Comparison of ENCODE assay signal across 3 worm cellular contexts in genomic region chrIII:7792970-7793369, ce11.
TF ChIP-seq lines count a peak whose summit lies in the region.

No protein-coding gene starts in this region.

TF ChIP-seq in whole organism, L1 larva, 84 proteins besides CTCF, POLR2A, EP300 and RAD21:
- peak; percentile 11 for TF ChIP-seq nhr-85 (tag; lab: Kevin White, UChicago)
- TF ChIP-seq efl-3 (GFP tag; optimal IDR thresholded peaks at IDR 0.05; lab: Kevin White, UChicago): no peak
- no peak for TF ChIP-seq fkh-4 (tag; optimal IDR thresholded peaks at IDR 0.05; lab: Kevin White, UChicago; ENCODE audit: borderline replicate concordance)
- TF ChIP-seq C34B4.2 (tag; optimal IDR thresholded peaks at IDR 0.05; lab: Kevin White, UChicago): no peak
- no peak for TF ChIP-seq pax-3 (tag; optimal IDR thresholded peaks at IDR 0.05; lab: Kevin White, UChicago)
- TF ChIP-seq unc-30 (tag; optimal IDR thresholded peaks at IDR 0.05; lab: Kevin White, UChicago): no peak
- no peak for TF ChIP-seq ces-1 (GFP tag; optimal IDR thresholded peaks at IDR 0.05; lab: Kevin White, UChicago)
- no peak for TF ChIP-seq ceh-8 (GFP tag; optimal IDR thresholded peaks at IDR 0.05; lab: Kevin White, UChicago)
- TF ChIP-seq efl-1 (optimal IDR thresholded peaks at IDR 0.05; lab: Kevin White, UChicago): no peak
- no peak for TF ChIP-seq efl-1 (GFP tag; optimal IDR thresholded peaks at IDR 0.05 in 1 of 2; lab: Kevin White, UChicago)
- no peak for TF ChIP-seq zip-4 (GFP tag; optimal IDR thresholded peaks at IDR 0.05; lab: Kevin White, UChicago)
- peak in 1 of 2 experiments; percentile 27 for TF ChIP-seq lsy-2 (tag; optimal IDR thresholded peaks at IDR 0.05; lab: Kevin White, UChicago)
- TF ChIP-seq nhr-19 (GFP tag; conservative IDR thresholded peaks at IDR 0.05; lab: Robert Waterston, UW): no peak
- TF ChIP-seq blmp-1 (tag; optimal IDR thresholded peaks at IDR 0.05; lab: Kevin White, UChicago): peak; percentile 29
- no peak for TF ChIP-seq fkh-10 (GFP tag; optimal IDR thresholded peaks at IDR 0.05; lab: Kevin White, UChicago)
- TF ChIP-seq swsn-7 (tag; optimal IDR thresholded peaks at IDR 0.05; lab: Kevin White, UChicago): no peak
- no peak for TF ChIP-seq hlh-17 (GFP tag; optimal IDR thresholded peaks at IDR 0.05; lab: Kevin White, UChicago; ENCODE audit: borderline replicate concordance)
- TF ChIP-seq sptf-1 (tag; optimal IDR thresholded peaks at IDR 0.05; lab: Kevin White, UChicago): no peak
- TF ChIP-seq nhr-84 (tag; optimal IDR thresholded peaks at IDR 0.05; lab: Kevin White, UChicago): no peak
- TF ChIP-seq lin-13 (GFP tag; optimal IDR thresholded peaks at IDR 0.05; lab: Kevin White, UChicago): no peak
- TF ChIP-seq C04F5.9 (tag; optimal IDR thresholded peaks at IDR 0.05; lab: Kevin White, UChicago): no peak
- no peak for TF ChIP-seq nhr-47 (tag; optimal IDR thresholded peaks at IDR 0.05; lab: Kevin White, UChicago)
- TF ChIP-seq ets-5 (GFP tag; IDR thresholded peaks at IDR 0.05; lab: Robert Waterston, UW): no peak
- no peak for TF ChIP-seq lin-15B (tag; optimal IDR thresholded peaks at IDR 0.05; lab: Kevin White, UChicago)
- TF ChIP-seq rnt-1 (tag; optimal IDR thresholded peaks at IDR 0.05; lab: Kevin White, UChicago): peak; percentile 26
- peak in 1 of 2 experiments; percentile 47 for TF ChIP-seq ztf-11 (tag; optimal IDR thresholded peaks at IDR 0.05; lab: Kevin White, UChicago)
- no peak for TF ChIP-seq ceh-88 (GFP tag; IDR thresholded peaks at IDR 0.05; lab: Robert Waterston, UW)
- TF ChIP-seq ztf-4 (tag; optimal IDR thresholded peaks at IDR 0.05; lab: Kevin White, UChicago): no peak
- TF ChIP-seq dpl-1 (GFP tag; optimal IDR thresholded peaks at IDR 0.05; lab: Kevin White, UChicago): no peak
- no peak for TF ChIP-seq lin-39 (tag; optimal IDR thresholded peaks at IDR 0.05; lab: Kevin White, UChicago)

TF ChIP-seq in whole organism, L2 larva, 48 proteins besides CTCF, POLR2A, EP300 and RAD21:
- TF ChIP-seq nhr-129 (tag; optimal IDR thresholded peaks at IDR 0.05; lab: Kevin White, UChicago): no peak
- TF ChIP-seq lin-13 (GFP tag; optimal IDR thresholded peaks at IDR 0.05; lab: Kevin White, UChicago): no peak
- no peak for TF ChIP-seq blmp-1 (tag; optimal IDR thresholded peaks at IDR 0.05; lab: Kevin White, UChicago; ENCODE audit: insufficient read depth)
- no peak for TF ChIP-seq skn-1 (tag; optimal IDR thresholded peaks at IDR 0.05; lab: Kevin White, UChicago)
- no peak for TF ChIP-seq elt-1 (tag; optimal IDR thresholded peaks at IDR 0.05; lab: Kevin White, UChicago)
- no peak for TF ChIP-seq nhr-23 (tag; optimal IDR thresholded peaks at IDR 0.05; lab: Kevin White, UChicago)
- no peak for TF ChIP-seq nhr-77 (tag; optimal IDR thresholded peaks at IDR 0.05; lab: Kevin White, UChicago)
- TF ChIP-seq lsy-2 (tag; optimal IDR thresholded peaks at IDR 0.05; lab: Kevin White, UChicago): peak in 1 of 2 experiments; percentile 21
- no peak for TF ChIP-seq F13H6.1 (tag; optimal IDR thresholded peaks at IDR 0.05; lab: Kevin White, UChicago)
- TF ChIP-seq ceh-16 (tag; optimal IDR thresholded peaks at IDR 0.05; lab: Kevin White, UChicago): no peak
- peak; percentile 10 for TF ChIP-seq unc-62 (GFP tag; optimal IDR thresholded peaks at IDR 0.05; lab: Kevin White, UChicago)
- TF ChIP-seq ZK546.5 (tag; optimal IDR thresholded peaks at IDR 0.05; lab: Kevin White, UChicago): no peak
- no peak for TF ChIP-seq ztf-1 (GFP tag; conservative IDR thresholded peaks at IDR 0.05; lab: Robert Waterston, UW)
- peak; percentile 71 for TF ChIP-seq mab-5 (tag; optimal IDR thresholded peaks at IDR 0.05; lab: Kevin White, UChicago)
- TF ChIP-seq nhr-12 (tag; optimal IDR thresholded peaks at IDR 0.05; lab: Kevin White, UChicago): no peak
- TF ChIP-seq elt-3 (tag; optimal IDR thresholded peaks at IDR 0.05; lab: Kevin White, UChicago): no peak
- TF ChIP-seq zag-1 (tag; optimal IDR thresholded peaks at IDR 0.05; lab: Kevin White, UChicago): no peak
- no peak for TF ChIP-seq sem-4 (tag; optimal IDR thresholded peaks at IDR 0.05; lab: Kevin White, UChicago)
- TF ChIP-seq sma-3 (GFP tag; optimal IDR thresholded peaks at IDR 0.05; lab: Kevin White, UChicago): no peak
- TF ChIP-seq ceh-82 (tag; optimal IDR thresholded peaks at IDR 0.05; lab: Kevin White, UChicago): no peak
- no peak for TF ChIP-seq mdl-1 (tag; optimal IDR thresholded peaks at IDR 0.05; lab: Kevin White, UChicago)
- TF ChIP-seq alr-1 (tag; optimal IDR thresholded peaks at IDR 0.05; lab: Kevin White, UChicago): no peak
- no peak for TF ChIP-seq ztf-4 (tag; optimal IDR thresholded peaks at IDR 0.05; lab: Kevin White, UChicago)
- TF ChIP-seq gmeb-1 (tag; optimal IDR thresholded peaks at IDR 0.05; lab: Kevin White, UChicago): no peak
- TF ChIP-seq egl-27 (tag; optimal IDR thresholded peaks at IDR 0.05; lab: Kevin White, UChicago): no peak
- TF ChIP-seq Y55F3AM.14 (GFP tag; optimal IDR thresholded peaks at IDR 0.05; lab: Kevin White, UChicago): no peak
TF ChIP-seq in whole organism, L2 larva: peak in this region for 3.

TF ChIP-seq in whole organism, L3 larva, 47 proteins besides CTCF, POLR2A, EP300 and RAD21:
- TF ChIP-seq fos-1 (tag; optimal IDR thresholded peaks at IDR 0.05; lab: Kevin White, UChicago): no peak
- TF ChIP-seq nfya-1 (tag; optimal IDR thresholded peaks at IDR 0.05; lab: Kevin White, UChicago; ENCODE audit: insufficient read depth): peak; percentile 20

Comparison
In these comparisons a context has a peak if more than half of its experiments do, and no peak if none do; other contexts are left out.
1. Of the 22 proteins assayed by ChIP-seq in both whole organism, L1 larva and whole organism, L2 larva: peak only in whole organism, L1 larva: blmp-1; only in whole organism, L2 larva: unc-62; in both: none; in neither: 18; mixed calls (peak in some experiments, not most) for 2.